Fruit fly (Drosophila melanogaster): ENCODE data around the gene CG33764.

The CG33764 gene

DNA sequence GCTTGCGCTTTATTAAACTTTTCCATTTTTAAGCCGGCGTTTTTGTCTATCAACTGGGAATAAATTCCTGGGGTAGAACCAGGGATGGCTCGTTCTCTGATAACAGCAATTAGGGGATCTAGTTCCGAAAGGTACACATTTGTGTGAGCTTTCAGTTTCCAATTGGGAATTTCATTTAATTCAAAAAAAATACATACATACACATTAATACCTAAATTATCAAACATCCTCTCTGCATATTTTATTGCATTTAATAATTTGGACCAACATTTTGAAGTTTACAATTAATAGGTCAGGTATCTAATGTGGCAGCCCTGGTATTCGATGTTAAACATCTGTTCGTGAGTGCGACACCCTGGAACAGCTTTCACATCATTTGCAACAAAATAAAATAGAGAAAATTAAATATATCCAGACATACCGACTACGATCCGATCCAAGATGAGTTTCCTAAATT lies 8.2 kb downstream of the CG33764 start, which contains the start of the genes CG15011 and CG1309 (continued):
- TF ChIP-seq CG7963 (GFP tag; IDR thresholded peaks at IDR 0.05; ENCODE audit: partially characterized antibody) (no peak), ATbp (GFP tag; optimal IDR thresholded peaks at IDR 0.05) (peak; percentile 41), CG13894 (tag; optimal IDR thresholded peaks at IDR 0.05) (peak; percentile 82), trh (GFP tag; optimal IDR thresholded peaks at IDR 0.05) (peak; percentile 72), lilli (GFP tag; optimal IDR thresholded peaks at IDR 0.05) (peak; percentile 94), H15 (GFP tag; IDR thresholded peaks at IDR 0.05) (peak; percentile 74), Dek (tag; optimal IDR thresholded peaks at IDR 0.05) (peak; percentile 82), CG12155 (GFP tag; optimal IDR thresholded peaks at IDR 0.05) (peak; percentile 87), Sry-β (GFP tag; optimal IDR thresholded peaks at IDR 0.05) (peak; percentile 67), Jarid2 (GFP tag; optimal IDR thresholded peaks at IDR 0.05) (peak; percentile 21), CG15073 (GFP tag; optimal IDR thresholded peaks at IDR 0.05) (peak; percentile 26), CG7786 (GFP tag; optimal IDR thresholded peaks at IDR 0.05) (peak; percentile 82), Xrp1 (GFP tag; IDR thresholded peaks at IDR 0.05) (peak; percentile 80), ems (GFP tag; optimal IDR thresholded peaks at IDR 0.05) (peak; percentile 81), Dll (GFP tag; IDR thresholded peaks at IDR 0.05; ENCODE audit: partially characterized antibody) (peak; percentile 59; the same call in 2 of the 4 replicates), CG14860 (GFP tag; IDR thresholded peaks at IDR 0.05; ENCODE audit: partially characterized antibody) (no peak), CG6654 (GFP tag; optimal IDR thresholded peaks at IDR 0.05) (peak; percentile 39), CG12219 (GFP tag; optimal IDR thresholded peaks at IDR 0.05) (peak; percentile 50), CG11093 (GFP tag; IDR thresholded peaks at IDR 0.05) (no peak; the same call in 2 of the 3 replicates), Antp (GFP tag; optimal IDR thresholded peaks at IDR 0.05) (peak; percentile 83), stwl (tag; optimal IDR thresholded peaks at IDR 0.05) (peak; percentile 79), Trl (optimal IDR thresholded peaks at IDR 0.05) (no peak), Trl (GFP tag; optimal IDR thresholded peaks at IDR 0.05) (peak; percentile 82), CG8290 (GFP tag; optimal IDR thresholded peaks at IDR 0.05) (peak; percentile 73), CG8290 (tag; optimal IDR thresholded peaks at IDR 0.05) (peak; percentile 41 to 78), CG15696 (tag; optimal IDR thresholded peaks at IDR 0.05) (peak; percentile 85), chif (GFP tag; optimal IDR thresholded peaks at IDR 0.05) (peak; percentile 79 to 90), sisA (GFP tag; IDR thresholded peaks at IDR 0.05) (peak; percentile 84), ERR (GFP tag; optimal IDR thresholded peaks at IDR 0.05) (peak; percentile 49), CG5953 (GFP tag; IDR thresholded peaks at IDR 0.05) (no peak), Lim3 (GFP tag; IDR thresholded peaks at IDR 0.05) (no peak), CG4854 (GFP tag; optimal IDR thresholded peaks at IDR 0.05) (peak; percentile 81), dati (GFP tag; IDR thresholded peaks at IDR 0.05) (no peak), sens-2 (GFP tag; IDR thresholded peaks at IDR 0.05) (no peak), zen (tag; optimal IDR thresholded peaks at IDR 0.05) (peak; percentile 85), sna (GFP tag; IDR thresholded peaks at IDR 0.05; ENCODE audit: partially characterized antibody) (no peak), D19A (tag; optimal IDR thresholded peaks at IDR 0.05) (peak; percentile 75), CG13775 (GFP tag; optimal IDR thresholded peaks at IDR 0.05) (peak; percentile 85), ato (GFP tag; IDR thresholded peaks at IDR 0.05; ENCODE audit: partially characterized antibody) (no peak), lmd (GFP tag; IDR thresholded peaks at IDR 0.05) (peak; percentile 83), lola (GFP tag; optimal IDR thresholded peaks at IDR 0.05) (peak in 1 of 3 experiments; percentile 87), Optix (GFP tag; IDR thresholded peaks at IDR 0.05) (peak; percentile 69; the same call in 1 of the 3 replicates), Asciz (GFP tag; optimal IDR thresholded peaks at IDR 0.05) (peak; percentile 56), h (optimal IDR thresholded peaks at IDR 0.05) (no peak), CG31365 (tag; optimal IDR thresholded peaks at IDR 0.05) (peak; percentile 5), CG30403 (GFP tag; optimal IDR thresholded peaks at IDR 0.05) (peak; percentile 92), CG6175 (GFP tag; IDR thresholded peaks at IDR 0.05) (no peak), so (GFP tag; IDR thresholded peaks at IDR 0.05) (peak; percentile 73; the same call in 1 of the 3 replicates), Camta (GFP tag; optimal IDR thresholded peaks at IDR 0.05) (peak; percentile 84), E2f1 (GFP tag; IDR thresholded peaks at IDR 0.05) (peak; percentile 68), onecut (GFP tag; IDR thresholded peaks at IDR 0.05) (peak; percentile 59; the same call in 1 of the 2 replicates)
